Worm (Caenorhabditis elegans) whole organism, L1 larva: ENCODE data around the gene bus-4.

Source experiments
- C04F5.9 ChIP-seq: sonication (generic microtip); optimal IDR thresholded peaks from 2 replicates; lab custom pipeline; 2016; ENCODE audit warnings: missing genetic modification characterization, missing compliant biosample characterization
- C34B4.2 ChIP-seq: sonication (generic microtip); optimal IDR thresholded peaks from 2 replicates; lab custom pipeline; 2017; ENCODE audit warnings: mild to moderate bottlenecking, missing genetic modification characterization, missing compliant biosample characterization
- aly-2 ChIP-seq: fragments of 150-350 bp; optimal IDR thresholded peaks from 2 replicates; lab custom pipeline; 2014; ENCODE audit warnings: missing biosample characterization, missing genetic modification characterization
- ama-1 ChIP-seq: fragments of 150-350 bp; optimal IDR thresholded peaks from 2 replicates; lab custom pipeline; 2014
- ceh-82 ChIP-seq, 3 experiments: fragments of 150-350 bp in 1 of 3; sonication (generic microtip) in 2 of 3; optimal IDR thresholded peaks; 2 replicates each; lab custom pipeline; 2014 to 2017; ENCODE audit warnings: missing biosample characterization in 3 of 3, missing genetic modification characterization in 3 of 3
- ceh-90 ChIP-seq: sonication (generic microtip); optimal IDR thresholded peaks from 2 replicates; lab custom pipeline; 2016; ENCODE audit warnings: missing genetic modification characterization, missing compliant biosample characterization
- ces-1 ChIP-seq: fragments of 150-350 bp; optimal IDR thresholded peaks from 2 replicates; lab custom pipeline; 2014; ENCODE audit warnings: missing biosample characterization, missing genetic modification reagents, missing genetic modification characterization
- dpl-1 ChIP-seq, 3 experiments: fragments of 150-350 bp in 2 of 3; sonication (generic microtip) in 1 of 3; optimal IDR thresholded peaks; 2 replicates each; lab custom pipeline; 2014 to 2017; ENCODE audit warnings: missing biosample characterization in 3 of 3, missing genetic modification characterization in 3 of 3, missing genetic modification reagents in 3 of 3
- egl-27 ChIP-seq, 2 experiments: fragments of 150-350 bp in 1 of 2; sonication (generic microtip); optimal IDR thresholded peaks; 3 replicates each; lab custom pipeline; 2017 to 2018; ENCODE audit warnings: missing biosample characterization in 2 of 2, missing genetic modification characterization in 2 of 2, missing genetic modification reagents in 2 of 2
- elt-3 ChIP-seq, 6 experiments: fragments of 150-350 bp in 1 of 6; sonication (generic microtip); optimal IDR thresholded peaks; 2 replicates each; lab custom pipeline; 2017 to 2018; ENCODE audit warnings: missing biosample characterization in 6 of 6, missing genetic modification characterization in 6 of 6, inconsistent platforms in 1 of 6
- fkh-8 ChIP-seq: sonication (generic microtip); optimal IDR thresholded peaks from 2 replicates; lab custom pipeline; 2016; ENCODE audit warnings: mild to moderate bottlenecking, missing genetic modification characterization, missing compliant biosample characterization
- hlh-17 ChIP-seq: fragments of 200-800 bp; sonication (Bioruptor generic); optimal IDR thresholded peaks from 2 replicates; lab custom pipeline; 2018; ENCODE audit warnings: missing genetic modification characterization, mild to moderate bottlenecking, missing compliant biosample characterization, moderate library complexity, borderline replicate concordance
- hlh-4 ChIP-seq: sonication (generic microtip); optimal IDR thresholded peaks from 2 replicates; lab custom pipeline; 2016; ENCODE audit warnings: mild to moderate bottlenecking, missing genetic modification characterization, missing compliant biosample characterization
- irx-1 ChIP-seq: sonication (generic microtip); optimal IDR thresholded peaks from 2 replicates; lab custom pipeline; 2016; ENCODE audit warnings: missing genetic modification characterization, missing compliant biosample characterization
- jun-1 ChIP-seq: fragments of 150-350 bp; optimal IDR thresholded peaks from 2 replicates; lab custom pipeline; 2014; ENCODE audit warnings: missing biosample characterization, missing genetic modification reagents, missing genetic modification characterization
- lin-14 ChIP-seq: fragments of 200-800 bp; sonication (Bioruptor generic); optimal IDR thresholded peaks from 2 replicates; lab custom pipeline; 2018; ENCODE audit warnings: mild to moderate bottlenecking, missing genetic modification characterization, moderate library complexity, missing compliant biosample characterization
- lin-15B ChIP-seq: fragments of 150-350 bp; sonication (generic microtip); optimal IDR thresholded peaks from 3 replicates; lab custom pipeline; 2014; ENCODE audit warnings: missing biosample characterization, missing genetic modification characterization
- lin-35 ChIP-seq, 2 experiments: fragments of 150-350 bp; optimal IDR thresholded peaks; 2 replicates each; lab custom pipeline; 2014; ENCODE audit warnings: missing biosample characterization in 2 of 2, missing genetic modification characterization in 2 of 2, missing genetic modification reagents in 2 of 2
- lin-39 ChIP-seq: fragments of 150-350 bp; optimal IDR thresholded peaks from 2 replicates; lab custom pipeline; 2014; ENCODE audit warnings: missing biosample characterization, missing genetic modification reagents, missing genetic modification characterization
- lsy-2 ChIP-seq, 2 experiments: fragments of 150-350 bp; optimal IDR thresholded peaks; 2 replicates each; lab custom pipeline; 2014; ENCODE audit warnings: missing biosample characterization in 2 of 2, missing genetic modification characterization in 2 of 2
- mab-9 ChIP-seq: fragments of 200-800 bp; sonication (Bioruptor generic); IDR thresholded peaks from 2 replicates; pipeline ENCODE4 v1.3.6; 2022; ENCODE audit warnings: missing genetic modification reagents, missing genetic modification characterization, missing compliant biosample characterization
- mdl-1 ChIP-seq, 2 experiments: fragments of 150-350 bp; optimal IDR thresholded peaks; 2 replicates each; lab custom pipeline; 2014 to 2017; ENCODE audit warnings: missing biosample characterization in 2 of 2, missing genetic modification characterization in 2 of 2, inconsistent platforms in 1 of 2
- mep-1 ChIP-seq: fragments of 150-350 bp; optimal IDR thresholded peaks from 2 replicates; lab custom pipeline; 2014; ENCODE audit warnings: missing biosample characterization, missing genetic modification characterization
- nhr-11 ChIP-seq: fragments of 150-350 bp; optimal IDR thresholded peaks from 2 replicates; lab custom pipeline; 2014; ENCODE audit warnings: missing biosample characterization, missing genetic modification characterization
- nhr-12 ChIP-seq: sonication (generic microtip); optimal IDR thresholded peaks from 2 replicates; lab custom pipeline; 2017; ENCODE audit warnings: missing biosample characterization, missing genetic modification characterization
- nhr-19 ChIP-seq: fragments of 200-800 bp; sonication (Bioruptor generic); conservative IDR thresholded peaks from 2 replicates; pipeline ENCODE4 v1.3.6; 2022; ENCODE audit warnings: missing genetic modification characterization, missing compliant biosample characterization
- nhr-237 ChIP-seq: fragments of 150-350 bp; optimal IDR thresholded peaks from 2 replicates; lab custom pipeline; 2014; ENCODE audit warnings: missing biosample characterization, missing genetic modification characterization
- nhr-71 ChIP-seq: sonication (generic microtip); optimal IDR thresholded peaks from 2 replicates; lab custom pipeline; 2016; ENCODE audit warnings: mild to moderate bottlenecking, missing genetic modification characterization, moderate library complexity, missing compliant biosample characterization
- nhr-77 ChIP-seq: fragments of 150-350 bp; optimal IDR thresholded peaks from 2 replicates; lab custom pipeline; 2014; ENCODE audit warnings: missing biosample characterization, missing genetic modification characterization
- nhr-84 ChIP-seq: sonication (generic microtip); optimal IDR thresholded peaks from 2 replicates; lab custom pipeline; 2017; ENCODE audit warnings: missing biosample characterization, missing genetic modification characterization
- nhr-85 ChIP-seq: sonication (generic microtip); peaks from one replicate; lab custom pipeline; 2016; ENCODE audit warnings: missing genetic modification characterization, inconsistent platforms, missing compliant biosample characterization
- pag-3 ChIP-seq: sonication (generic microtip); optimal IDR thresholded peaks from 2 replicates; lab custom pipeline; 2017; ENCODE audit warnings: missing genetic modification characterization, mild to moderate bottlenecking, missing compliant biosample characterization, antibody characterized with exemption, borderline replicate concordance; ENCODE audit not compliant: insufficient read depth
- snpc-4 ChIP-seq: fragments of 150-350 bp; optimal IDR thresholded peaks from 2 replicates; lab custom pipeline; 2014; ENCODE audit warnings: missing biosample characterization, missing genetic modification characterization
- tlp-1 ChIP-seq: fragments of 150-350 bp; optimal IDR thresholded peaks from 2 replicates; lab custom pipeline; 2014; ENCODE audit warnings: missing biosample characterization, missing genetic modification characterization
- vab-15 ChIP-seq: sonication (generic microtip); optimal IDR thresholded peaks from 2 replicates; lab custom pipeline; 2017; ENCODE audit warnings: missing genotype, mild to moderate bottlenecking, missing genetic modification characterization, missing compliant biosample characterization
- xbp-1 ChIP-seq: sonication (generic microtip); optimal IDR thresholded peaks from 2 replicates; lab custom pipeline; 2016; ENCODE audit warnings: missing genetic modification characterization, missing compliant biosample characterization
- zip-4 ChIP-seq: fragments of 200-800 bp; sonication (Bioruptor generic); optimal IDR thresholded peaks from 2 replicates; lab custom pipeline; 2018; ENCODE audit warnings: mild to moderate bottlenecking, missing genetic modification characterization, moderate library complexity, missing compliant biosample characterization

bus-4 gene

ce11 chrIV:4673332-4673731 is 14.7 kb upstream of the bus-4 start:
- TF ChIP-seq elt-3 (tag; optimal IDR thresholded peaks at IDR 0.05; lab: Kevin White, UChicago) (no peak), hlh-4 (tag; lab: Kevin White, UChicago) (no peak), pag-3 (no peak), lin-14 (GFP tag; lab: Kevin White, UChicago) (no peak), nhr-12 (tag; lab: Kevin White, UChicago) (no peak), hlh-17 (GFP tag; lab: Kevin White, UChicago) (no peak), irx-1 (tag; lab: Kevin White, UChicago) (no peak), jun-1 (tag; lab: Kevin White, UChicago) (no peak), lin-15B (tag; lab: Kevin White, UChicago) (no peak), C04F5.9 (tag; lab: Kevin White, UChicago) (no peak), nhr-237 (tag; lab: Kevin White, UChicago) (no peak), fkh-8 (tag; lab: Kevin White, UChicago) (no peak), lin-39 (tag; lab: Kevin White, UChicago) (no peak), egl-27 (tag; optimal IDR thresholded peaks at IDR 0.05; lab: Kevin White, UChicago) (no peak), ces-1 (no peak), tlp-1 (tag; lab: Kevin White, UChicago) (no peak), nhr-19 (GFP tag; lab: Robert Waterston, UW) (no peak), ceh-90 (tag; lab: Kevin White, UChicago) (no peak)

DNA sequence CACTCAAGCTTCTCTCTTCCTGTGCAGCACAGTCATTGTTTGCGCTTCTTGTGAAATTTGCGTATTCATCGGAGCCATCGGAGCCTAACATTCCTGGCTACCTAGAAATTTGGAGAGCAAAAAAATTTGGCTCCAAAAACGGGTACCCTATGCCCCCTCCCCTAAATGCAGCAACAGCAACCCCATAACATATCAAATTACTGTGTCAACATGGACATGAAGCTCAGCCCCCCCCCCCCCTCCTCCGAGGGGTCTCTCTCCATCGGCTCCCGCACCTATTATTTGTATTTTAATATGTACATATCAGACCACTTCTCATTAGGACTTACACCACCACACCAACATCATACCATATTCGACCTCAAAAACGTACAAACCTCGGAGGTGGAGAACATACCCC is 13.7 kb upstream of the bus-4 start:
- TF ChIP-seq C34B4.2, result no peak
- no peak for TF ChIP-seq nhr-71
- TF ChIP-seq hlh-4 (tag; lab: Kevin White, UChicago), result no peak
- TF ChIP-seq lsy-2 (tag; optimal IDR thresholded peaks at IDR 0.05; lab: Kevin White, UChicago), result no peak
- no peak for TF ChIP-seq elt-3 (tag; optimal IDR thresholded peaks at IDR 0.05; lab: Kevin White, UChicago)
- TF ChIP-seq dpl-1 (GFP tag; optimal IDR thresholded peaks at IDR 0.05; lab: Kevin White, UChicago), result no peak

DNA sequence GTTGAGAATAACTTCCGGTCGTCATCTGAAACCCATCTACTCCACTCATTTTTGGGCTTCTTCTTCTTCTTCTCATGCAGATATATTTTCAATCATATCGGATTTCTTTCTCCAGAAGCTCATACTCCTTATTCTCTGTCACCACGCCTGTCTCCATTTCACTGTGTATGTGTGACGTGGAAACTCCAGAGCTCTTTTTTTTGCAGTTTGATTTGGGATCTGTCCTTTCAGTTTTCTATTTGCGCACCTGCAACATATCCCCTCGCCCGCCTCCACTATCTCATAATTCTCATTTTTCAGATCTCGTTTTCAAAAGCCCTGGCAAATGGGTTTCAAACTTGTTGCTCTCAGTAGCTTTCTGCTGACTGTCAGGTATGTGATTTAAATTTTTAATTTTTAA is 9.4 kb upstream of the bus-4 start, which contains the start of gene kin-36:
Gene kin-36, plus strand, starts transcription at position 301 of the 400 bp plus-strand sequence.
- no peak for TF ChIP-seq aly-2 (tag; lab: Kevin White, UChicago)
- peak; percentile 51 for TF ChIP-seq nhr-85 (tag; lab: Kevin White, UChicago)

DNA sequence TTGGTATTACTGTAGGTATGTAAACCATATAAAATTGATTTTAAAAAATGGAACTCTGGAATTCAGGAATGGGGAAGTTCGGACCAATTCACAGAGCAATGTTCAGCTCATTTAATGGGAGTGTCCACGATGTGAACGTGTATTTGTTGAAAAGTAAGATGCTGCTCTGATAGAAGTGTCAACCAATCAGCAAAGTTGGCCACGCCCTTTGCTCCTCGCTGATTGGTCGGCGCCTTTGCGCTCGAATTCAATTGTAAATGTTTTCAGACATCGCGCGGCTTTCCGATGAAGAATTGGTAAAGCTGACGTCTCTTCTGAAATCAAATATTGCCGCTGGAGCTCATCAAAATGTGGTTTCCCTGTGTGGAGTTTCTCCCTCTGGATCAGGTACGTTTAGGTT is 4.9 kb upstream of the bus-4 start:
- TF ChIP-seq nhr-85 (tag; lab: Kevin White, UChicago) (peak; percentile 30), mep-1 (tag; lab: Kevin White, UChicago) (no peak)

DNA sequence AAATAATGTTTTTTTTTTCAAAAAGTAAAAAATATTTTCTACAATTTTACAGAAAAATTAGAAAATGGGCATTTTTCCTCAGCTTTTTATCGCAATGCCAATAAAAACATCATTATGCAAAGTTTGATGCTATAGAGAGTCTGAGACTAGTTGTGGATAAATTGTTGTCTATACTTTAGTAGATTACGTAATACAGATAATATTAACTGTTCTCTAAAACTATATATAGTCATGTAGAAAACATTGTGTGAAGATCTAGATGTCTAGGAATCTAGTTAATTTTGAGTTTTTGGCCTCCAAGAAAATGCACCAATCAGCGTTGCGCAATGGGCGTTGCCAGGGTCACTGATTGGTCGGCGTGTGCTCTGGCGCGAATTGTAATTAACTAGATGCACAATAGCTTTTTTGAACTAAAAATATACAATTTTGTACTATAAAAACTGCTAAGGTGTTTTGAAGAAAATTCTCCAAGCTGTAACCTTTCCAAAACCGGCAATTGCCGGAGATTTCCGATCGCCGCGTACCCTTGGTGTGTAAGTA is 1.7 kb upstream of the bus-4 start:
- no peak for TF ChIP-seq C34B4.2
- peak; percentile 62 for TF ChIP-seq xbp-1 (tag; lab: Kevin White, UChicago)

DNA sequence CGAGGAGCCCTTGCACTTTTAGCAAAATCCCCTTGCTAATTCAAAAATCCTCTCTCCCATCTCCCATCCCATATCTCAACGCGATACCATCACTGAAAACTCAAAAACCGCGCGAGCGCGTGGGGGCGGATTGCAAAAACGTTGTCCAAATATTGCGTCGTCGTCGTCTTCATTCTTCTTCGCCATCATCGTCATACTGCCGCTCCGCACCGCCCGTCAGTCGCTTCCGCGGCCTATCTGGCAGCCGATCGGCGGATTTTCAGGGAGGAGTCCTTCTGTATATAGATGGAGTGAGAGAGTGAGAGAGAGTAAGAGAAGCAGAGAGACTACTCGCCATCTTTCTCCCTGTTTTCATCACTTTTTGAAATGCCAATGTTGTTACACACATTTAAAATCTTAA is 1.2 kb upstream of the bus-4 start:
- TF ChIP-seq vab-15 (no peak), nhr-77 (tag; lab: Kevin White, UChicago) (no peak), ama-1 (lab: Kevin White, UChicago) (no peak), nhr-12 (tag; lab: Kevin White, UChicago) (no peak), zip-4 (GFP tag; lab: Kevin White, UChicago) (no peak), snpc-4 (tag; lab: Kevin White, UChicago) (no peak), dpl-1 (GFP tag; optimal IDR thresholded peaks at IDR 0.05; lab: Kevin White, UChicago) (no peak), lin-35 (GFP tag; optimal IDR thresholded peaks at IDR 0.05; lab: Kevin White, UChicago) (no peak), mab-9 (no peak), nhr-84 (tag; lab: Kevin White, UChicago) (no peak), nhr-71 (no peak), nhr-11 (tag; lab: Kevin White, UChicago) (no peak), mdl-1 (tag; optimal IDR thresholded peaks at IDR 0.05; lab: Kevin White, UChicago) (no peak), nhr-19 (GFP tag; lab: Robert Waterston, UW) (no peak), ceh-82 (tag; optimal IDR thresholded peaks at IDR 0.05; lab: Kevin White, UChicago) (no peak), hlh-4 (tag; lab: Kevin White, UChicago) (no peak), lin-14 (GFP tag; lab: Kevin White, UChicago) (no peak)
